Fruit fly (Drosophila melanogaster): ENCODE results near the gene Gug.

Gene Gug

dm6 chr3L:8445027-8445426, 4.7 kb upstream of the Gug start (continued):
- TF ChIP-seq Bteb2 (GFP tag; optimal IDR thresholded peaks at IDR 0.05) (no peak), onecut (GFP tag; IDR thresholded peaks at IDR 0.05) (peak; percentile 46; the same call in 1 of the 2 replicates), Optix (GFP tag; IDR thresholded peaks at IDR 0.05) (no peak), CG16779 (GFP tag; IDR thresholded peaks at IDR 0.05) (no peak), sens-2 (GFP tag; IDR thresholded peaks at IDR 0.05) (no peak), hth (optimal IDR thresholded peaks at IDR 0.05) (no peak), Hmr (GFP tag; optimal IDR thresholded peaks at IDR 0.05) (peak; percentile 8), otp (GFP tag; IDR thresholded peaks at IDR 0.05) (0 out of 3 replicates have a peak, but pooled peaks have one; percentile 8), CG6254 (GFP tag; optimal IDR thresholded peaks at IDR 0.05) (peak; percentile 34), ttk (GFP tag; IDR thresholded peaks at IDR 0.05) (peak; percentile 47; the same call in 1 of the 2 replicates), CG6854 (GFP tag; optimal IDR thresholded peaks at IDR 0.05) (peak; percentile 58), NC2β (GFP tag; optimal IDR thresholded peaks at IDR 0.05) (no peak), dmrt99B (tag; optimal IDR thresholded peaks at IDR 0.05) (peak; percentile 61), CG14667 (GFP tag; IDR thresholded peaks at IDR 0.05) (peak; percentile 32; the same call in 1 of the 2 replicates), ara (GFP tag; IDR thresholded peaks at IDR 0.05) (0 out of 2 replicates have a peak, but pooled peaks have one; percentile 5), grau (tag; optimal IDR thresholded peaks at IDR 0.05) (peak; percentile 39), CG10321 (GFP tag; IDR thresholded peaks at IDR 0.05) (peak; percentile 12; the same call in 1 of the 2 replicates), cas (GFP tag; IDR thresholded peaks at IDR 0.05) (0 out of 2 replicates have a peak, but pooled peaks have one; percentile 7), CG12391 (tag; optimal IDR thresholded peaks at IDR 0.05) (peak; percentile 34), CG10959 (GFP tag; IDR thresholded peaks at IDR 0.05) (peak; percentile 41), CG15514 (GFP tag; optimal IDR thresholded peaks at IDR 0.05) (peak; percentile 47), Max (GFP tag; optimal IDR thresholded peaks at IDR 0.05) (peak; percentile 31), sisA (GFP tag; IDR thresholded peaks at IDR 0.05) (peak; percentile 38), CG11504 (tag; optimal IDR thresholded peaks at IDR 0.05) (peak; percentile 75), CG31441 (GFP tag; IDR thresholded peaks at IDR 0.05) (peak; percentile 73), schlank (tag; optimal IDR thresholded peaks at IDR 0.05) (no peak), PHDP (tag; optimal IDR thresholded peaks at IDR 0.05) (peak; percentile 29), CG18599 (GFP tag; optimal IDR thresholded peaks at IDR 0.05) (peak; percentile 64), slbo (GFP tag; IDR thresholded peaks at IDR 0.05) (peak; percentile 52), CG8359 (GFP tag; optimal IDR thresholded peaks at IDR 0.05; ENCODE audit: borderline replicate concordance) (peak; percentile 21), Sox102F (GFP tag; optimal IDR thresholded peaks at IDR 0.05) (peak; percentile 43), CG17328 (GFP tag; IDR thresholded peaks at IDR 0.05) (peak; percentile 63), HmgZ (tag; optimal IDR thresholded peaks at IDR 0.05) (no peak), fd64A (GFP tag; optimal IDR thresholded peaks at IDR 0.05) (no peak), CG9727 (GFP tag; optimal IDR thresholded peaks at IDR 0.05) (peak; percentile 44), CG34422 (GFP tag; IDR thresholded peaks at IDR 0.05) (0 out of 3 replicates have a peak, but pooled peaks have one; percentile 50), CG2678 (tag; optimal IDR thresholded peaks at IDR 0.05) (peak; percentile 67), cwo (GFP tag; optimal IDR thresholded peaks at IDR 0.05) (peak; percentile 48), sens (GFP tag) (peak; percentile 53), vvl (GFP tag; IDR thresholded peaks at IDR 0.05) (peak; percentile 76), z (GFP tag; IDR thresholded peaks at IDR 0.05) (no peak), ATbp (GFP tag; optimal IDR thresholded peaks at IDR 0.05) (no peak), CG5180 (GFP tag; optimal IDR thresholded peaks at IDR 0.05) (peak; percentile 26), CG4424 (GFP tag; optimal IDR thresholded peaks at IDR 0.05) (peak; percentile 62), CG18764 (GFP tag; optimal IDR thresholded peaks at IDR 0.05) (peak; percentile 27), CG12659 (GFP tag; optimal IDR thresholded peaks at IDR 0.05) (peak; percentile 32), CG4820 (GFP tag; optimal IDR thresholded peaks at IDR 0.05) (peak; percentile 43), D19A (tag; optimal IDR thresholded peaks at IDR 0.05) (peak; percentile 66), cad (GFP tag; optimal IDR thresholded peaks at IDR 0.05) (no peak), Awh (GFP tag; IDR thresholded peaks at IDR 0.05) (peak; percentile 66; the same call in 1 of the 2 replicates), ci (GFP tag; IDR thresholded peaks at IDR 0.05) (no peak)

Measured in whole organism, embryonic.